Worm (Caenorhabditis elegans): ENCODE data around the gene R10D12.7.

- no peak for TF ChIP-seq W03F9.2 (tag; optimal IDR thresholded peaks at IDR 0.05)
- no peak for TF ChIP-seq dao-5 (tag; optimal IDR thresholded peaks at IDR 0.05)
- TF ChIP-seq him-1 (tag; optimal IDR thresholded peaks at IDR 0.05) = no peak
These were observed 5.7 kb downstream of the R10D12.7 start for ce11 chrV:13955370-13956089.

All from whole organism, L4/young adult.